Worm (Caenorhabditis elegans) whole organism, L1 larva: ENCODE results near the gene hot-4.

Experiments used
- aha-1 ChIP-seq: fragments of 150-350 bp; optimal IDR thresholded peaks from 2 replicates; lab custom pipeline; 2014; ENCODE audit warnings: missing biosample characterization, missing genetic modification characterization
- ceh-90 ChIP-seq: sonication (generic microtip); optimal IDR thresholded peaks from 2 replicates; lab custom pipeline; 2016; ENCODE audit warnings: missing genetic modification characterization, missing compliant biosample characterization
- dsc-1 ChIP-seq: sonication (generic microtip); optimal IDR thresholded peaks from 2 replicates; lab custom pipeline; 2016; ENCODE audit warnings: mild to moderate bottlenecking, missing genetic modification characterization, missing compliant biosample characterization
- efl-1 ChIP-seq, 4 experiments: fragments of 150-350 bp; optimal IDR thresholded peaks in 3 of 4; peaks in 1 of 4; 1 replicate in 1 of 4; 2 replicates in 3 of 4; lab custom pipeline; 2014; ENCODE audit warnings: missing biosample characterization in 2 of 4, missing genetic modification characterization in 2 of 4, missing genetic modification reagents in 2 of 4
- efl-3 ChIP-seq: fragments of 200-800 bp; sonication (Bioruptor generic); optimal IDR thresholded peaks from 2 replicates; lab custom pipeline; 2018; ENCODE audit warnings: mild to moderate bottlenecking, missing genetic modification characterization, missing compliant biosample characterization
- egl-13 ChIP-seq: sonication (generic microtip); optimal IDR thresholded peaks from 2 replicates; lab custom pipeline; 2016; ENCODE audit warnings: missing genotype, missing genetic modification reagents, missing genetic modification characterization, missing compliant biosample characterization
- fkh-4 ChIP-seq: sonication (generic microtip); optimal IDR thresholded peaks from 2 replicates; lab custom pipeline; 2016; ENCODE audit warnings: missing compliant biosample characterization, missing genetic modification characterization, borderline replicate concordance
- jun-1 ChIP-seq: fragments of 150-350 bp; optimal IDR thresholded peaks from 2 replicates; lab custom pipeline; 2014; ENCODE audit warnings: missing biosample characterization, missing genetic modification reagents, missing genetic modification characterization
- lin-15B ChIP-seq: fragments of 150-350 bp; sonication (generic microtip); optimal IDR thresholded peaks from 3 replicates; lab custom pipeline; 2014; ENCODE audit warnings: missing biosample characterization, missing genetic modification characterization
- mdl-1 ChIP-seq, 2 experiments: fragments of 150-350 bp; optimal IDR thresholded peaks; 2 replicates each; lab custom pipeline; 2014 to 2017; ENCODE audit warnings: missing biosample characterization in 2 of 2, missing genetic modification characterization in 2 of 2, inconsistent platforms in 1 of 2
- nhr-237 ChIP-seq: fragments of 150-350 bp; optimal IDR thresholded peaks from 2 replicates; lab custom pipeline; 2014; ENCODE audit warnings: missing biosample characterization, missing genetic modification characterization
- nhr-84 ChIP-seq: sonication (generic microtip); optimal IDR thresholded peaks from 2 replicates; lab custom pipeline; 2017; ENCODE audit warnings: missing biosample characterization, missing genetic modification characterization
- skn-1 ChIP-seq: fragments of 150-350 bp; optimal IDR thresholded peaks from 2 replicates; lab custom pipeline; 2014; ENCODE audit warnings: missing biosample characterization, missing genetic modification characterization
- unc-86 ChIP-seq: sonication (generic microtip); optimal IDR thresholded peaks from 2 replicates; lab custom pipeline; 2016; ENCODE audit warnings: missing genetic modification characterization, missing compliant biosample characterization
- unc-98 ChIP-seq: fragments of 200-800 bp; sonication (Bioruptor generic); IDR thresholded peaks from 2 replicates; pipeline ENCODE4 v1.3.6; 2022; ENCODE audit warnings: missing genetic modification characterization, missing compliant biosample characterization
- zag-1 ChIP-seq: fragments of 150-350 bp; optimal IDR thresholded peaks from 2 replicates; lab custom pipeline; 2014; ENCODE audit warnings: missing biosample characterization, missing genetic modification characterization

hot-4 gene

DNA sequence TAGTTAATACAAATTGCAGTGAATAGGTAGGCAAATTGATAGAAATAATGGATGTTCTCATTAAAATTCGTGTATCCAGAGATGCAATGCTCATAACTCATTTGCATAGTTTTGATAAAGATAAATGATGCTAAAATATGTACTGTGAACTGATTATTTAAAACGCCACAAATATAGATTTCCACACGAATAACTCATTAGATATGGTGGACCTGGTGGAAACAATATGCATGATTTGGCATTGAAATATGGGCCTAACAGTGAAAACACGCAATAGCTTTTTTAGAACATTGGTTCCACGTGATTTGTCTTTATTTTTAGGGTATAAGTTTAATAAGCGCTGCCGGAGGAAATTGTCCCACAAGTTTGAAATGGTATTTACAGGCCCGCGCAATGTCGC lies 53.1 kb downstream of the hot-4 start, which contains the start of gene srg-3:
srg-3 (minus strand) TSS at position 101 of the 400 bp plus-strand sequence.
- TF ChIP-seq mdl-1 (tag; optimal IDR thresholded peaks at IDR 0.05; lab: Kevin White, UChicago), result no peak
- TF ChIP-seq, all 84 proteins: peak for 0

DNA sequence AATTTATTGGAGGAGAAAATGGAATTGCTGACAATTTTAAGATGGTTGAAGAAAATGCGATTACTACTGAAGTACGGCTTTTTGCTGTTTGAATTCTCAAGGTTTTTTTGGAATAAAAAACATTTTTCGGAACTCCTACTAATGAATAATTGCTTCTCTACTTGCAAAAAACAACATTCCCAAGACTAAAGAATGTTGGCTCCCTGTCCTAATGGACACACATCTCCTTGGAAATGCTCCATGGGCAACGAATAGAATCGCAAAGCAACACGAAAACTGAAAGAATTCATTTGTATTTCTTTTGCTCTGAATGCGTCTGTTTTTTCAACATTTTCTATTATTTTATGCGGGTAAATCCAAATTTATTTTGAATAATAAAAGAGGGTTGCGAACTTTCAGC lies 55.7 kb downstream of the hot-4 start, which contains the start of gene C18F10.2:
C18F10.2 (plus strand) TSS at position 301 of the 400 bp plus-strand sequence.
- TF ChIP-seq skn-1 (tag; lab: Kevin White, UChicago) (no peak), mdl-1 (tag; optimal IDR thresholded peaks at IDR 0.05; lab: Kevin White, UChicago) (no peak), lin-15B (tag; lab: Kevin White, UChicago) (no peak), efl-3 (no peak), nhr-237 (tag; lab: Kevin White, UChicago) (no peak), dsc-1 (tag; lab: Kevin White, UChicago) (no peak), egl-13 (tag; lab: Kevin White, UChicago) (no peak), unc-98 (no peak), nhr-84 (tag; lab: Kevin White, UChicago) (no peak), efl-1 (optimal IDR thresholded peaks at IDR 0.05; lab: Kevin White, UChicago) (no peak), efl-1 (GFP tag; optimal IDR thresholded peaks at IDR 0.05 in 1 of 2; lab: Kevin White, UChicago) (no peak), unc-86 (tag; lab: Kevin White, UChicago) (no peak), fkh-4 (tag; lab: Kevin White, UChicago) (no peak), aha-1 (tag; lab: Kevin White, UChicago) (no peak), zag-1 (tag; lab: Kevin White, UChicago) (no peak), ceh-90 (tag; lab: Kevin White, UChicago) (no peak), jun-1 (tag; lab: Kevin White, UChicago) (no peak)
